Worm (Caenorhabditis elegans): Measurements from ENCODE around the gene zipt-9.

Gene zipt-9

ce11 chrV:13748658-13749057 lies 33.6 kb upstream of the zipt-9 start, which contains the start of gene F35E12.10:
Gene F35E12.10, minus strand, starts transcription at chrV:13748758.
- no peak for TF ChIP-seq tbx-37 (GFP tag; conservative IDR thresholded peaks at IDR 0.05)
- TF ChIP-seq ceh-13 (GFP tag; optimal IDR thresholded peaks at IDR 0.05) = no peak
- no peak for TF ChIP-seq ama-1 (optimal IDR thresholded peaks at IDR 0.05)
- no peak for TF ChIP-seq pes-1 (GFP tag; IDR thresholded peaks at IDR 0.05)
- no peak for TF ChIP-seq hmbx-1 (tag; optimal IDR thresholded peaks at IDR 0.05)
- TF ChIP-seq sea-1 (GFP tag; conservative IDR thresholded peaks at IDR 0.05) = no peak
- TF ChIP-seq F13C5.2 (tag; optimal IDR thresholded peaks at IDR 0.05) = no peak
- no peak for TF ChIP-seq aly-1 (tag; optimal IDR thresholded peaks at IDR 0.05)
- TF ChIP-seq scrt-1 (GFP tag; IDR thresholded peaks at IDR 0.05) = no peak
- no peak for TF ChIP-seq hmg-4 (GFP tag; optimal IDR thresholded peaks at IDR 0.05)
- TF ChIP-seq ceh-36 (tag; optimal IDR thresholded peaks at IDR 0.05) = no peak
- TF ChIP-seq flt-1 (GFP tag; IDR thresholded peaks at IDR 0.05) = no peak
- TF ChIP-seq ets-7 (tag; optimal IDR thresholded peaks at IDR 0.05) = no peak
- TF ChIP-seq B0310.2 (tag; optimal IDR thresholded peaks at IDR 0.05) = no peak
- no peak for TF ChIP-seq hnd-1 (tag; optimal IDR thresholded peaks at IDR 0.05)
- TF ChIP-seq tra-4 (tag; optimal IDR thresholded peaks at IDR 0.05) = no peak

- TF ChIP-seq tbx-37 (GFP tag; conservative IDR thresholded peaks at IDR 0.05) = no peak
- no peak for TF ChIP-seq ceh-13 (GFP tag; optimal IDR thresholded peaks at IDR 0.05)
- no peak for TF ChIP-seq ama-1 (optimal IDR thresholded peaks at IDR 0.05)
Observed at ce11 chrV:13744901-13745300, 29.8 kb upstream of the zipt-9 start, which contains the start of gene F35E12.9. Gene F35E12.9, minus strand, starts transcription at chrV:13745127.

- no peak for TF ChIP-seq flt-1 (GFP tag; IDR thresholded peaks at IDR 0.05)
- no peak for TF ChIP-seq ceh-36 (tag; optimal IDR thresholded peaks at IDR 0.05)
- TF ChIP-seq tbx-11 (GFP tag; IDR thresholded peaks at IDR 0.05) = no peak
- no peak for TF ChIP-seq hnd-1 (tag; optimal IDR thresholded peaks at IDR 0.05)
- TF ChIP-seq tbx-37 (GFP tag; conservative IDR thresholded peaks at IDR 0.05) = no peak
- no peak for TF ChIP-seq hmbx-1 (tag; optimal IDR thresholded peaks at IDR 0.05)
- no peak for TF ChIP-seq hmg-4 (GFP tag; optimal IDR thresholded peaks at IDR 0.05)
- TF ChIP-seq aly-1 (tag; optimal IDR thresholded peaks at IDR 0.05) = no peak
- TF ChIP-seq pes-1 (GFP tag; IDR thresholded peaks at IDR 0.05) = no peak
- no peak for TF ChIP-seq F13C5.2 (tag; optimal IDR thresholded peaks at IDR 0.05)
- no peak for TF ChIP-seq ceh-13 (GFP tag; optimal IDR thresholded peaks at IDR 0.05)
- TF ChIP-seq ets-7 (tag; optimal IDR thresholded peaks at IDR 0.05) = no peak
- TF ChIP-seq scrt-1 (GFP tag; IDR thresholded peaks at IDR 0.05) = no peak
- no peak for TF ChIP-seq tra-4 (tag; optimal IDR thresholded peaks at IDR 0.05)
- no peak for TF ChIP-seq ama-1 (optimal IDR thresholded peaks at IDR 0.05)
- no peak for TF ChIP-seq sea-1 (GFP tag; conservative IDR thresholded peaks at IDR 0.05)
- no peak for TF ChIP-seq B0310.2 (tag; optimal IDR thresholded peaks at IDR 0.05)
Observed at ce11 chrV:13739901-13740300, 24.8 kb upstream of the zipt-9 start.

DNA sequence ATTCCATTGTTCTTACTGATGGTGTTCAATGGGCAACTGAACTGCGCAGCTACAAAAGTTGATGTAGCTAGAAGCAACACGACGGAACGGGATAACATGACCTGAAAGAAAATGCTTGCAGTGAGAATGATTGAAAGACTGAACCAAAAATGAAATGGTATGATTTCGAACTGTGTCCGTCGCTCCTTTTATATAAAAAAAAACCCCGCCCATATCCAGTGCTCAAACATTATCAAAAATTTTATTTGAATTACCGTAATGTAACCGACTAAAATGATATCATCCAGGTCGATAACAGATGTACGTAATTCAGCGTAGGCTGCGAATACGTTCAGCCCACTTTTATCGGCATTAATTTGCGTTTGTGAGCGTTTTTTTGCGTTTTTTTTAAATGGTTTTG lies 23.3 kb upstream of the zipt-9 start, which contains the start of gene irg-5:
TSS of gene irg-5 (minus strand) at position 101 of the 400 bp plus-strand sequence.
- TF ChIP-seq hmbx-1 (tag; optimal IDR thresholded peaks at IDR 0.05) (no peak), aly-1 (tag; optimal IDR thresholded peaks at IDR 0.05) (no peak), tbx-11 (GFP tag; IDR thresholded peaks at IDR 0.05) (no peak), F13C5.2 (tag; optimal IDR thresholded peaks at IDR 0.05) (no peak), sea-1 (GFP tag; conservative IDR thresholded peaks at IDR 0.05) (no peak), hnd-1 (tag; optimal IDR thresholded peaks at IDR 0.05) (no peak), scrt-1 (GFP tag; IDR thresholded peaks at IDR 0.05) (no peak), ets-7 (tag; optimal IDR thresholded peaks at IDR 0.05) (no peak), tbx-37 (GFP tag; conservative IDR thresholded peaks at IDR 0.05) (no peak), flt-1 (GFP tag; IDR thresholded peaks at IDR 0.05) (no peak), hmg-4 (GFP tag; optimal IDR thresholded peaks at IDR 0.05) (no peak), pes-1 (GFP tag; IDR thresholded peaks at IDR 0.05) (no peak), ceh-36 (tag; optimal IDR thresholded peaks at IDR 0.05) (no peak), B0310.2 (tag; optimal IDR thresholded peaks at IDR 0.05) (no peak), tra-4 (tag; optimal IDR thresholded peaks at IDR 0.05) (no peak), ama-1 (optimal IDR thresholded peaks at IDR 0.05) (no peak), ceh-13 (GFP tag; optimal IDR thresholded peaks at IDR 0.05) (no peak)

- TF ChIP-seq flt-1 (GFP tag; IDR thresholded peaks at IDR 0.05) = no peak
- TF ChIP-seq ceh-36 (tag; optimal IDR thresholded peaks at IDR 0.05) = no peak
- TF ChIP-seq aly-1 (tag; optimal IDR thresholded peaks at IDR 0.05) = no peak
- TF ChIP-seq hmbx-1 (tag; optimal IDR thresholded peaks at IDR 0.05) = no peak
- no peak for TF ChIP-seq tra-4 (tag; optimal IDR thresholded peaks at IDR 0.05)
- TF ChIP-seq B0310.2 (tag; optimal IDR thresholded peaks at IDR 0.05) = no peak
- TF ChIP-seq sea-1 (GFP tag; conservative IDR thresholded peaks at IDR 0.05) = no peak
- TF ChIP-seq hnd-1 (tag; optimal IDR thresholded peaks at IDR 0.05) = no peak
- TF ChIP-seq F13C5.2 (tag; optimal IDR thresholded peaks at IDR 0.05) = no peak
- TF ChIP-seq scrt-1 (GFP tag; IDR thresholded peaks at IDR 0.05) = no peak
- TF ChIP-seq hmg-4 (GFP tag; optimal IDR thresholded peaks at IDR 0.05) = no peak
- no peak for TF ChIP-seq ama-1 (optimal IDR thresholded peaks at IDR 0.05)
- TF ChIP-seq ceh-13 (GFP tag; optimal IDR thresholded peaks at IDR 0.05) = no peak
- TF ChIP-seq tbx-11 (GFP tag; IDR thresholded peaks at IDR 0.05) = no peak
- TF ChIP-seq ets-7 (tag; optimal IDR thresholded peaks at IDR 0.05) = no peak
- no peak for TF ChIP-seq tbx-37 (GFP tag; conservative IDR thresholded peaks at IDR 0.05)
Observed at ce11 chrV:13736147-13736546, 21.1 kb upstream of the zipt-9 start, which contains the start of gene F35E12.6. Gene F35E12.6, minus strand, starts transcription at chrV:13736247.

ce11 chrV:13730762-13731161 lies 15.7 kb upstream of the zipt-9 start, which contains the start of gene dct-17:
Gene dct-17, minus strand, starts transcription at chrV:13730784.
- TF ChIP-seq hmg-4 (GFP tag; optimal IDR thresholded peaks at IDR 0.05) (no peak), tbx-11 (GFP tag; IDR thresholded peaks at IDR 0.05) (no peak), F13C5.2 (tag; optimal IDR thresholded peaks at IDR 0.05) (no peak), pes-1 (GFP tag; IDR thresholded peaks at IDR 0.05) (no peak), ets-7 (tag; optimal IDR thresholded peaks at IDR 0.05) (no peak), ceh-36 (tag; optimal IDR thresholded peaks at IDR 0.05) (no peak), sea-1 (GFP tag; conservative IDR thresholded peaks at IDR 0.05) (no peak), scrt-1 (GFP tag; IDR thresholded peaks at IDR 0.05) (no peak), aly-1 (tag; optimal IDR thresholded peaks at IDR 0.05) (no peak), ceh-13 (GFP tag; optimal IDR thresholded peaks at IDR 0.05) (no peak), hnd-1 (tag; optimal IDR thresholded peaks at IDR 0.05) (no peak), hmbx-1 (tag; optimal IDR thresholded peaks at IDR 0.05) (no peak), tra-4 (tag; optimal IDR thresholded peaks at IDR 0.05) (no peak), B0310.2 (tag; optimal IDR thresholded peaks at IDR 0.05) (no peak), ama-1 (optimal IDR thresholded peaks at IDR 0.05) (no peak), tbx-37 (GFP tag; conservative IDR thresholded peaks at IDR 0.05) (no peak), flt-1 (GFP tag; IDR thresholded peaks at IDR 0.05) (no peak)

- no peak for TF ChIP-seq ceh-13 (GFP tag; optimal IDR thresholded peaks at IDR 0.05)
- no peak for TF ChIP-seq flt-1 (GFP tag; IDR thresholded peaks at IDR 0.05)
- TF ChIP-seq hmbx-1 (tag; optimal IDR thresholded peaks at IDR 0.05) = no peak
- TF ChIP-seq B0310.2 (tag; optimal IDR thresholded peaks at IDR 0.05) = no peak
Observed at ce11 chrV:13725574-13725973, 10.5 kb upstream of the zipt-9 start, which contains the start of gene fbxa-181. Gene fbxa-181, plus strand, starts transcription at chrV:13725874.
